Worm (Caenorhabditis elegans) whole organism, L4 larva: ENCODE measurements around the gene nhr-31.

Source experiments
- F37D6.2 ChIP-seq: sonication (generic microtip); optimal IDR thresholded peaks from 2 replicates; lab custom pipeline; 2016; ENCODE audit warnings: mild to moderate bottlenecking, missing genetic modification characterization, missing compliant biosample characterization
- F44E2.7 ChIP-seq: fragments of 200-800 bp; sonication (Bioruptor generic); IDR thresholded peaks from 2 replicates; pipeline ENCODE4 v2.1.2; 2022; ENCODE audit warnings: missing genetic modification characterization, missing compliant biosample characterization
- F49E8.2 ChIP-seq: sonication (generic microtip); optimal IDR thresholded peaks from 2 replicates; lab custom pipeline; 2016; ENCODE audit warnings: missing compliant biosample characterization, mild to moderate bottlenecking, missing genetic modification characterization, borderline replicate concordance
- R02D3.7 ChIP-seq: fragments of 150-350 bp; sonication (generic microtip); optimal IDR thresholded peaks from 3 replicates; lab custom pipeline; 2014; ENCODE audit warnings: missing biosample characterization, missing genetic modification characterization
- T26A8.4 ChIP-seq: fragments of 200-800 bp; sonication (Bioruptor generic); IDR thresholded peaks from 2 replicates; pipeline ENCODE4 v1.3.6; 2022; ENCODE audit warnings: missing genetic modification characterization, missing compliant biosample characterization
- Y105C5A.15 ChIP-seq: fragments of 200-800 bp; sonication (Bioruptor generic); IDR thresholded peaks from 2 replicates; pipeline ENCODE4 v1.3.6; 2022; ENCODE audit warnings: missing genetic modification characterization, missing compliant biosample characterization
- Y5F2A.4 ChIP-seq: fragments of 200-800 bp; sonication (Bioruptor generic); optimal IDR thresholded peaks from 2 replicates; lab custom pipeline; 2018; ENCODE audit warnings: mild to moderate bottlenecking, missing genetic modification characterization, missing compliant biosample characterization
- Y75B8A.6 ChIP-seq: fragments of 200-800 bp; sonication (Bioruptor generic); IDR thresholded peaks from 2 replicates; pipeline ENCODE4 v1.3.6; 2022; ENCODE audit warnings: missing genetic modification reagents, missing genetic modification characterization, missing compliant biosample characterization
- ZK337.2 ChIP-seq: fragments of 200-800 bp; sonication (Bioruptor generic); IDR thresholded peaks from 2 replicates; pipeline ENCODE4 v1.3.6; 2022; ENCODE audit warnings: missing genetic modification reagents, missing genetic modification characterization, missing compliant biosample characterization
- ZK546.5 ChIP-seq, 2 experiments: sonication (generic microtip); optimal IDR thresholded peaks; 2 replicates each; lab custom pipeline; 2017; ENCODE audit warnings: missing biosample characterization in 2 of 2, missing genetic modification characterization in 2 of 2
- aly-2 ChIP-seq: sonication (generic microtip); optimal IDR thresholded peaks from 2 replicates; lab custom pipeline; 2018; ENCODE audit warnings: missing biosample characterization, missing genetic modification characterization
- ceh-20 ChIP-seq: fragments of 200-800 bp; sonication (Bioruptor generic); IDR thresholded peaks from 2 replicates; pipeline ENCODE4 v1.3.6; 2022; ENCODE audit warnings: missing genetic modification reagents, missing genetic modification characterization, missing compliant biosample characterization
- ceh-44 ChIP-seq: fragments of 200-800 bp; sonication (Bioruptor generic); IDR thresholded peaks from 2 replicates; pipeline ENCODE4 v1.3.6; 2022; ENCODE audit warnings: missing genetic modification reagents, missing genetic modification characterization, missing compliant biosample characterization
- ceh-62 ChIP-seq: sonication (generic microtip); optimal IDR thresholded peaks from 2 replicates; lab custom pipeline; 2017; ENCODE audit warnings: missing biosample characterization, missing genetic modification characterization
- ctbp-1 ChIP-seq: fragments of 200-800 bp; sonication (Bioruptor generic); IDR thresholded peaks from 2 replicates; pipeline ENCODE4 v1.3.6; 2022; ENCODE audit warnings: missing genetic modification reagents, missing genetic modification characterization, missing compliant biosample characterization
- daf-12 ChIP-seq: fragments of 150-350 bp; optimal IDR thresholded peaks from 2 replicates; lab custom pipeline; 2014; ENCODE audit warnings: missing biosample characterization, missing genetic modification reagents, missing genetic modification characterization
- daf-8 ChIP-seq: fragments of 200-800 bp; sonication (Bioruptor generic); IDR thresholded peaks from 2 replicates; pipeline ENCODE4 v1.3.6; 2022; ENCODE audit warnings: missing genetic modification characterization, missing compliant biosample characterization
- dmd-6 ChIP-seq: fragments of 200-800 bp; sonication (Bioruptor generic); IDR thresholded peaks from 2 replicates; pipeline ENCODE4 v1.3.6; 2022; ENCODE audit warnings: missing genetic modification reagents, missing genetic modification characterization, missing compliant biosample characterization
- egl-27 ChIP-seq: sonication (generic microtip); optimal IDR thresholded peaks from 3 replicates; lab custom pipeline; 2017; ENCODE audit warnings: missing biosample characterization, missing genetic modification reagents, missing genetic modification characterization
- egl-43 ChIP-seq: fragments of 200-800 bp; sonication (Bioruptor generic); IDR thresholded peaks from 2 replicates; pipeline ENCODE4 v1.3.6; 2022; ENCODE audit warnings: missing genetic modification reagents, missing genetic modification characterization, missing compliant biosample characterization
- fkh-10 ChIP-seq: fragments of 150-350 bp; optimal IDR thresholded peaks from 2 replicates; lab custom pipeline; 2014; ENCODE audit warnings: missing biosample characterization, missing genetic modification reagents, missing genetic modification characterization
- hif-1 ChIP-seq, 2 experiments: sonication (generic microtip); optimal IDR thresholded peaks; 2 replicates each; lab custom pipeline; 2016 to 2017; ENCODE audit warnings: missing compliant biosample characterization in 2 of 2, missing genetic modification characterization in 2 of 2, missing genetic modification reagents in 2 of 2, missing genotype in 2 of 2, mild to moderate bottlenecking in 1 of 2
- hlh-11 ChIP-seq: fragments of 200-800 bp; sonication (Bioruptor generic); optimal IDR thresholded peaks from 2 replicates; lab custom pipeline; 2018; ENCODE audit warnings: mild to moderate bottlenecking, missing genetic modification characterization, missing compliant biosample characterization
- jun-1 ChIP-seq: fragments of 150-350 bp; optimal IDR thresholded peaks from 2 replicates; lab custom pipeline; 2014; ENCODE audit warnings: missing biosample characterization, missing genetic modification reagents, missing genetic modification characterization
- lin-13 ChIP-seq: fragments of 150-350 bp; optimal IDR thresholded peaks from 2 replicates; lab custom pipeline; 2014; ENCODE audit warnings: missing biosample characterization, missing genetic modification reagents, missing genetic modification characterization
- lin-29 ChIP-seq: fragments of 200-800 bp; sonication (Bioruptor generic); IDR thresholded peaks from 2 replicates; pipeline ENCODE4 v1.3.6; 2022; ENCODE audit warnings: missing genetic modification reagents, missing genetic modification characterization, missing compliant biosample characterization
- lin-38 ChIP-seq: fragments of 200-800 bp; sonication (Bioruptor generic); IDR thresholded peaks from 2 replicates; pipeline ENCODE4 v1.3.6; 2022; ENCODE audit warnings: missing genetic modification reagents, missing genetic modification characterization, missing compliant biosample characterization
- lin-39 ChIP-seq: fragments of 150-350 bp; optimal IDR thresholded peaks from 2 replicates; lab custom pipeline; 2014; ENCODE audit warnings: missing biosample characterization, missing genetic modification reagents, missing genetic modification characterization
- lsy-2 ChIP-seq, 2 experiments: fragments of 150-350 bp in 1 of 2; sonication (generic microtip) in 1 of 2; optimal IDR thresholded peaks; 2 replicates each; lab custom pipeline; 2014 to 2017; ENCODE audit warnings: missing biosample characterization in 2 of 2, missing genetic modification characterization in 2 of 2
- madf-9 ChIP-seq: fragments of 200-800 bp; sonication (Bioruptor generic); conservative IDR thresholded peaks from 2 replicates; pipeline ENCODE4 v1.3.6; 2022; ENCODE audit warnings: missing genetic modification reagents, missing genetic modification characterization, missing compliant biosample characterization
- mdl-1 ChIP-seq, 2 experiments: fragments of 150-350 bp in 1 of 2; sonication (generic microtip) in 1 of 2; optimal IDR thresholded peaks; 2 replicates each; lab custom pipeline; 2014 to 2017; ENCODE audit warnings: missing biosample characterization in 2 of 2, missing genetic modification characterization in 2 of 2
- mdt-29 ChIP-seq: fragments of 200-800 bp; sonication (Bioruptor generic); IDR thresholded peaks from 2 replicates; pipeline ENCODE4 v1.3.6; 2022; ENCODE audit warnings: missing genetic modification reagents, missing genetic modification characterization, missing compliant biosample characterization
- mes-2 ChIP-seq: sonication (generic microtip); optimal IDR thresholded peaks from 2 replicates; lab custom pipeline; 2016; ENCODE audit warnings: missing genotype, mild to moderate bottlenecking, missing genetic modification characterization, missing compliant biosample characterization; ENCODE audit not compliant: poor library complexity, severe bottlenecking
- nhr-11 ChIP-seq: fragments of 150-350 bp; optimal IDR thresholded peaks from 2 replicates; lab custom pipeline; 2014; ENCODE audit warnings: missing biosample characterization, missing genetic modification characterization
- nhr-237 ChIP-seq: sonication (generic microtip); optimal IDR thresholded peaks from 2 replicates; lab custom pipeline; 2017; ENCODE audit warnings: missing biosample characterization, missing genetic modification characterization
- nhr-42 ChIP-seq: fragments of 200-800 bp; sonication (Bioruptor generic); IDR thresholded peaks from 2 replicates; pipeline ENCODE4 v1.3.6; 2022; ENCODE audit warnings: missing genetic modification characterization, missing compliant biosample characterization
- nhr-48 ChIP-seq: sonication (generic microtip); optimal IDR thresholded peaks from 2 replicates; lab custom pipeline; 2016; ENCODE audit warnings: mild to moderate bottlenecking, missing genetic modification characterization, missing compliant biosample characterization
- nhr-77 ChIP-seq: fragments of 150-350 bp; optimal IDR thresholded peaks from 2 replicates; lab custom pipeline; 2014; ENCODE audit warnings: missing biosample characterization, missing genetic modification characterization
- pha-4 ChIP-seq, 2 experiments: fragments of 150-350 bp in 1 of 2; fragments of 200-800 bp in 1 of 2; sonication (Bioruptor generic) in 1 of 2; IDR thresholded peaks in 1 of 2; optimal IDR thresholded peaks in 1 of 2; 2 replicates each; pipeline versions ENCODE4 v1.3.6 to Lab custom; 2014 to 2022; ENCODE audit warnings: missing genetic modification characterization in 2 of 2, missing genetic modification reagents in 2 of 2, missing biosample characterization in 1 of 2, missing compliant biosample characterization in 1 of 2
- pqm-1 ChIP-seq: sonication (generic microtip); optimal IDR thresholded peaks from 2 replicates; lab custom pipeline; 2017; ENCODE audit warnings: missing biosample characterization, missing genetic modification characterization
- sdz-12 ChIP-seq: fragments of 200-800 bp; sonication (Bioruptor generic); optimal IDR thresholded peaks from 2 replicates; lab custom pipeline; 2018; ENCODE audit warnings: mild to moderate bottlenecking, missing genetic modification characterization, missing compliant biosample characterization
- set-16 ChIP-seq: fragments of 200-800 bp; sonication (Bioruptor generic); IDR thresholded peaks from 2 replicates; pipeline ENCODE4 v1.3.6; 2022; ENCODE audit warnings: missing genetic modification reagents, missing genetic modification characterization, missing compliant biosample characterization
- skn-1 ChIP-seq: fragments of 150-350 bp; optimal IDR thresholded peaks from 2 replicates; lab custom pipeline; 2014; ENCODE audit warnings: missing biosample characterization, missing genetic modification characterization
- snpc-4 ChIP-seq: fragments of 150-350 bp; optimal IDR thresholded peaks from 2 replicates; lab custom pipeline; 2014; ENCODE audit warnings: missing biosample characterization, missing genetic modification characterization
- tra-1 ChIP-seq: fragments of 200-800 bp; sonication (Bioruptor generic); IDR thresholded peaks from 2 replicates; pipeline ENCODE4 v1.3.6; 2022; ENCODE audit warnings: missing genetic modification reagents, missing genetic modification characterization, missing compliant biosample characterization
- unc-130 ChIP-seq: sonication (generic microtip); optimal IDR thresholded peaks from 2 replicates; lab custom pipeline; 2016; ENCODE audit warnings: missing genetic modification reagents, missing genetic modification characterization, missing compliant biosample characterization
- unc-39 ChIP-seq: sonication (generic microtip); optimal IDR thresholded peaks from 2 replicates; lab custom pipeline; 2017; ENCODE audit warnings: missing biosample characterization, missing genetic modification characterization
- unc-62 ChIP-seq, 3 experiments: fragments of 150-350 bp in 1 of 3; sonication (generic microtip); optimal IDR thresholded peaks in 2 of 3; peaks in 1 of 3; 1 replicate in 1 of 3; 2 replicates in 2 of 3; lab custom pipeline; 2014 to 2017; ENCODE audit warnings: missing biosample characterization in 3 of 3, missing genetic modification characterization in 3 of 3, missing genetic modification reagents in 3 of 3, missing genotype in 1 of 3
- zag-1 ChIP-seq: fragments of 150-350 bp; optimal IDR thresholded peaks from 2 replicates; lab custom pipeline; 2014; ENCODE audit warnings: missing biosample characterization, missing genetic modification characterization
- zfp-3 ChIP-seq: fragments of 200-800 bp; sonication (Bioruptor generic); conservative IDR thresholded peaks from 2 replicates; pipeline ENCODE4 v1.3.6; 2022; ENCODE audit warnings: missing genetic modification reagents, missing genetic modification characterization, missing compliant biosample characterization
- zip-2 ChIP-seq: fragments of 150-350 bp; optimal IDR thresholded peaks from 2 replicates; lab custom pipeline; 2014; ENCODE audit warnings: missing biosample characterization, missing genetic modification characterization
- ztf-7 ChIP-seq: fragments of 150-350 bp; optimal IDR thresholded peaks from 2 replicates; lab custom pipeline; 2014; ENCODE audit warnings: missing biosample characterization, missing genetic modification characterization

nhr-31 gene

DNA sequence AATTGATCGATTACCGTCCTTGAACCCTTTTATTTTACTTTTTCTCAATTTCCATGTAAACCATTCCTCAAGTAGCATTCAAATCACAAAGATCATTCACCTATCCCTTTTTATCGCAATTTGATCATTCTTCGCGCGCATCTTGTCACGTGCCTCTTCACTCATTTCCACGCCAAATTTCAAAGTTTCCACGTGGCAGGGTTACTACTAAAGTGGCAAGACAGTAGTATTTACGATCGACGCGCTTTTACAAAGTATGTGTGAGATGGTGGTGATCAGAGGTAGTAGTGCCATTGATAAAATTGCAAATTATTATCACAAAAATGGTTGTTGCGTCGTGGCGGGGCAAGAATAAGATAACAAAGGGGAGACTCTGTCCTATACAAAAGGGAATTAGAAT, 941 bp downstream of the nhr-31 start:
- no peak for TF ChIP-seq unc-130
- no peak for TF ChIP-seq ZK337.2
- TF ChIP-seq zip-2 (tag; lab: Kevin White, UChicago): no peak
- no peak for TF ChIP-seq F44E2.7 (GFP tag; lab: Robert Waterston, UW)
- no peak for TF ChIP-seq mdt-29 (GFP tag; lab: Robert Waterston, UW)
- TF ChIP-seq dmd-6 (GFP tag; lab: Robert Waterston, UW): peak; percentile 83
- no peak for TF ChIP-seq R02D3.7
- peak; percentile 83 for TF ChIP-seq hlh-11 (tag; lab: Kevin White, UChicago)
- TF ChIP-seq sdz-12 (GFP tag; lab: Kevin White, UChicago): no peak
- TF ChIP-seq daf-12: no peak
- no peak for TF ChIP-seq Y75B8A.6
- TF ChIP-seq lin-13: no peak
- no peak for TF ChIP-seq T26A8.4 (GFP tag; lab: Robert Waterston, UW)
- no peak for TF ChIP-seq lin-38
- TF ChIP-seq zfp-3 (GFP tag; lab: Robert Waterston, UW): no peak
- no peak for TF ChIP-seq Y5F2A.4 (GFP tag; lab: Kevin White, UChicago)
- no peak for TF ChIP-seq ZK546.5 (tag; optimal IDR thresholded peaks at IDR 0.05; lab: Kevin White, UChicago)
- TF ChIP-seq tra-1 (GFP tag; lab: Robert Waterston, UW): peak; percentile 67
- no peak for TF ChIP-seq daf-8
- TF ChIP-seq zag-1 (tag; lab: Kevin White, UChicago): no peak
- TF ChIP-seq egl-43 (GFP tag; lab: Robert Waterston, UW): no peak
- peak; percentile 49 for TF ChIP-seq pqm-1 (tag; lab: Kevin White, UChicago)
- TF ChIP-seq lin-29 (GFP tag; lab: Robert Waterston, UW): no peak
- TF ChIP-seq set-16 (GFP tag; lab: Robert Waterston, UW): no peak
- no peak for TF ChIP-seq nhr-237 (tag; lab: Kevin White, UChicago)
- peak in 1 of 2 experiments; percentile 94 for TF ChIP-seq unc-62 (GFP tag; optimal IDR thresholded peaks at IDR 0.05 in 1 of 2; lab: Kevin White, UChicago)
- no peak for TF ChIP-seq unc-62 (tag; optimal IDR thresholded peaks at IDR 0.05; lab: Kevin White, UChicago)
- no peak for TF ChIP-seq ceh-44 (GFP tag; lab: Robert Waterston, UW)
- TF ChIP-seq F49E8.2 (tag; lab: Kevin White, UChicago): no peak
- no peak for TF ChIP-seq skn-1 (tag; lab: Kevin White, UChicago)
- no peak for TF ChIP-seq egl-27 (tag; lab: Kevin White, UChicago)
- no peak for TF ChIP-seq F37D6.2 (tag; lab: Kevin White, UChicago)
- TF ChIP-seq ztf-7 (tag; lab: Kevin White, UChicago): no peak
- no peak for TF ChIP-seq snpc-4
- TF ChIP-seq Y105C5A.15 (GFP tag; lab: Robert Waterston, UW): no peak
- no peak for TF ChIP-seq jun-1
- TF ChIP-seq aly-2 (tag; lab: Kevin White, UChicago): no peak
- no peak for TF ChIP-seq ceh-62 (tag; lab: Kevin White, UChicago)
- TF ChIP-seq lsy-2 (tag; optimal IDR thresholded peaks at IDR 0.05; lab: Kevin White, UChicago): peak in 1 of 2 experiments; percentile 38
- peak; percentile 37 for TF ChIP-seq nhr-77
- no peak for TF ChIP-seq hif-1 (tag; optimal IDR thresholded peaks at IDR 0.05; lab: Kevin White, UChicago)
- no peak for TF ChIP-seq fkh-10 (GFP tag; lab: Kevin White, UChicago)
- TF ChIP-seq nhr-42 (GFP tag; lab: Robert Waterston, UW): no peak
- TF ChIP-seq madf-9: no peak
- TF ChIP-seq unc-39 (tag; lab: Kevin White, UChicago): no peak
- TF ChIP-seq pha-4 (GFP tag; IDR thresholded peaks at IDR 0.05; lab: Robert Waterston, UW): no peak
- TF ChIP-seq pha-4 (tag; optimal IDR thresholded peaks at IDR 0.05; lab: Kevin White, UChicago): no peak
- no peak for TF ChIP-seq nhr-11 (tag; lab: Kevin White, UChicago)
- TF ChIP-seq nhr-48 (tag; lab: Kevin White, UChicago): peak; percentile 58
- TF ChIP-seq mdl-1 (tag; optimal IDR thresholded peaks at IDR 0.05; lab: Kevin White, UChicago): peak; percentile 32 to 89
- TF ChIP-seq mes-2 (tag; lab: Kevin White, UChicago): peak; percentile 40
- no peak for TF ChIP-seq ctbp-1
- TF ChIP-seq lin-39 (tag; lab: Kevin White, UChicago): no peak
- TF ChIP-seq ceh-20 (GFP tag; lab: Robert Waterston, UW): peak; percentile 37
